Fruit fly (Drosophila melanogaster): ENCODE results near the gene CG7857.

dm6 chr3L:15540682-15541081 lies 36.0 kb upstream of the CG7857 start:
- TF ChIP-seq Fer1 (GFP tag; optimal IDR thresholded peaks at IDR 0.05) = no peak
- TF ChIP-seq repo (GFP tag; optimal IDR thresholded peaks at IDR 0.05) = no peak
- TF ChIP-seq lilli (GFP tag; optimal IDR thresholded peaks at IDR 0.05) = no peak
- no peak for TF ChIP-seq Adf1 (GFP tag; IDR thresholded peaks at IDR 0.05)
- no peak for TF ChIP-seq Antp (GFP tag; optimal IDR thresholded peaks at IDR 0.05)
- TF ChIP-seq fru (optimal IDR thresholded peaks at IDR 0.05) = no peak
- no peak for TF ChIP-seq jing (GFP tag; optimal IDR thresholded peaks at IDR 0.05)
- no peak for TF ChIP-seq pan (optimal IDR thresholded peaks at IDR 0.05)
- TF ChIP-seq pan (GFP tag; optimal IDR thresholded peaks at IDR 0.05 in 1 of 2, IDR thresholded peaks at IDR 0.05 in 1 of 2) = no peak
- TF ChIP-seq ewg (GFP tag; optimal IDR thresholded peaks at IDR 0.05) = peak; percentile 38
- TF ChIP-seq en (GFP tag; optimal IDR thresholded peaks at IDR 0.05) = no peak
